Fruit fly (Drosophila melanogaster) whole organism, embryonic: ENCODE results near the gene Kdm5.

Source experiments
- Atf-2 ChIP-seq: fragments of 200-800 bp; sonication (Bioruptor generic); optimal IDR thresholded peaks from 2 replicates; lab custom pipeline; 2016; ENCODE audit warnings: missing biosample characterization, missing genetic modification characterization
- CG10147 ChIP-seq: fragments of 200-800 bp; sonication (Bioruptor generic); optimal IDR thresholded peaks from 2 replicates; lab custom pipeline; 2019; ENCODE audit warnings: missing biosample characterization, mild to moderate bottlenecking, missing genetic modification characterization, moderate library complexity
- CG1024 ChIP-seq: fragments of 200-800 bp; sonication (Bioruptor generic); IDR thresholded peaks from 2 replicates; pipeline ENCODE4 v1.3.6; 2022; ENCODE audit warnings: missing biosample characterization, missing genetic modification characterization
- CG11093 ChIP-seq: fragments of 200-800 bp; sonication (Bioruptor generic); IDR thresholded peaks from 3 replicates; pipeline ENCODE4 v1.3.6; 2022; ENCODE audit warnings: missing biosample characterization, missing genetic modification characterization
- CG11695 ChIP-seq: fragments of 200-800 bp; sonication (Bioruptor generic); IDR thresholded peaks from 3 replicates; pipeline ENCODE4 v1.3.6; 2022; ENCODE audit warnings: missing biosample characterization, missing genetic modification characterization
- CG13775 ChIP-seq: fragments of 200-800 bp; sonication (Bioruptor generic); optimal IDR thresholded peaks from 3 replicates; lab custom pipeline; 2017; ENCODE audit warnings: missing biosample characterization, mild to moderate bottlenecking, missing genetic modification characterization
- CG14965 ChIP-seq: fragments of 200-800 bp; sonication (Bioruptor generic); optimal IDR thresholded peaks from 2 replicates; lab custom pipeline; 2016; ENCODE audit warnings: missing biosample characterization, missing genetic modification characterization, borderline replicate concordance
- CG15073 ChIP-seq: fragments of 200-800 bp; sonication (Bioruptor generic); optimal IDR thresholded peaks from 2 replicates; lab custom pipeline; 2016; ENCODE audit warnings: missing biosample characterization, missing genetic modification characterization
- CG16815 ChIP-seq: fragments of 200-800 bp; sonication (Bioruptor generic); optimal IDR thresholded peaks from 3 replicates; lab custom pipeline; 2017; ENCODE audit warnings: missing biosample characterization, mild to moderate bottlenecking, missing genetic modification characterization
- CG17912 ChIP-seq: fragments of 200-800 bp; sonication (Bioruptor generic); optimal IDR thresholded peaks from 2 replicates; lab custom pipeline; 2018; ENCODE audit warnings: missing biosample characterization, mild to moderate bottlenecking, missing genetic modification characterization
- CG18764 ChIP-seq: fragments of 200-800 bp; sonication (Bioruptor generic); optimal IDR thresholded peaks from 3 replicates; lab custom pipeline; 2016; ENCODE audit warnings: missing biosample characterization, missing genetic modification characterization
- CG2116 ChIP-seq: fragments of 200-800 bp; sonication (Bioruptor generic); optimal IDR thresholded peaks from 3 replicates; lab custom pipeline; 2018; ENCODE audit warnings: missing biosample characterization, mild to moderate bottlenecking, missing genetic modification characterization
- CG3065 ChIP-seq: fragments of 200-800 bp; sonication (Bioruptor generic); optimal IDR thresholded peaks from 2 replicates; lab custom pipeline; 2016; ENCODE audit warnings: missing biosample characterization, missing genetic modification characterization
- CG4282 ChIP-seq: fragments of 200-800 bp; sonication (Bioruptor generic); optimal IDR thresholded peaks from 2 replicates; lab custom pipeline; 2016; ENCODE audit warnings: missing biosample characterization, missing genetic modification characterization
- CG8478 ChIP-seq: fragments of >200 bp; optimal IDR thresholded peaks from 2 replicates; lab custom pipeline; 2018
- Dll ChIP-seq: fragments of 200-800 bp; sonication (Bioruptor generic); IDR thresholded peaks from 4 replicates; pipeline ENCODE4 v1.3.6; 2022; ENCODE audit warnings: missing biosample characterization, missing genetic modification characterization; ENCODE audit not compliant: partially characterized antibody
- Doc2 ChIP-seq: fragments of 200-800 bp; sonication (Bioruptor generic); IDR thresholded peaks from 2 replicates; pipeline ENCODE4 v1.3.6; 2022; ENCODE audit warnings: missing biosample characterization, missing genetic modification characterization
- GATAe ChIP-seq: fragments of 200-800 bp; sonication (Bioruptor generic); conservative IDR thresholded peaks from 2 replicates; pipeline ENCODE4 v1.3.6; 2022; ENCODE audit warnings: missing biosample characterization, missing genetic modification characterization
- Hey ChIP-seq: fragments of 200-800 bp; sonication (Bioruptor generic); optimal IDR thresholded peaks from 3 replicates; lab custom pipeline; 2018; ENCODE audit warnings: missing biosample characterization, mild to moderate bottlenecking, missing genetic modification characterization
- HmgD ChIP-seq: fragments of 200-800 bp; sonication (Bioruptor generic); optimal IDR thresholded peaks from 3 replicates; lab custom pipeline; 2016; ENCODE audit warnings: missing biosample characterization, missing genetic modification characterization
- Hr51 ChIP-seq, 2 experiments: fragments of 200-800 bp; sonication (Bioruptor generic); optimal IDR thresholded peaks; 2 replicates in 1 of 2; 3 replicates in 1 of 2; lab custom pipeline; 2016 to 2018; ENCODE audit warnings: missing biosample characterization in 2 of 2, missing genetic modification characterization in 2 of 2, mild to moderate bottlenecking in 1 of 2, moderate library complexity in 1 of 2
- Hr78 ChIP-seq, 2 experiments: fragments of 200-800 bp in 1 of 2; fragments of >200 bp in 1 of 2; sonication (Bioruptor generic) in 1 of 2; optimal IDR thresholded peaks; 2 replicates each; lab custom pipeline; 2017 to 2019; ENCODE audit warnings: missing biosample characterization in 2 of 2, missing genetic modification characterization in 2 of 2, mild to moderate bottlenecking in 1 of 2, moderate library complexity in 1 of 2
- Mad ChIP-seq: fragments of 200-800 bp; sonication (Bioruptor generic); optimal IDR thresholded peaks from 2 replicates; lab custom pipeline; 2016; ENCODE audit warnings: missing biosample characterization, missing genetic modification characterization
- PHDP ChIP-seq: fragments of 200-800 bp; sonication (Bioruptor generic); optimal IDR thresholded peaks from 3 replicates; lab custom pipeline; 2018; ENCODE audit warnings: missing biosample characterization, mild to moderate bottlenecking, missing genetic modification characterization, moderate library complexity
- Stat92E ChIP-seq, 3 experiments: fragments of >200 bp in 2 of 3; fragments of 200-800 bp in 1 of 3; sonication (Bioruptor generic) in 1 of 3; optimal IDR thresholded peaks; 2 replicates each; lab custom pipeline; 2017 to 2019; ENCODE audit warnings: missing biosample characterization in 3 of 3, missing genetic modification characterization in 3 of 3, mild to moderate bottlenecking in 1 of 3, moderate library complexity in 1 of 3
- TFAM ChIP-seq: fragments of 200-800 bp; sonication (Bioruptor generic); optimal IDR thresholded peaks from 2 replicates; lab custom pipeline; 2017; ENCODE audit warnings: missing biosample characterization, missing genetic modification characterization, inconsistent platforms
- Taf1 ChIP-seq: fragments of 200-800 bp; sonication (Bioruptor generic); IDR thresholded peaks from 2 replicates; pipeline ENCODE4 v1.3.6; 2022; ENCODE audit warnings: missing biosample characterization, missing genetic modification characterization
- abd-A ChIP-seq: fragments of 200-800 bp; sonication (Bioruptor generic); optimal IDR thresholded peaks from 3 replicates; lab custom pipeline; 2019; ENCODE audit warnings: missing biosample characterization, mild to moderate bottlenecking, missing genetic modification characterization, moderate library complexity
- amos ChIP-seq: fragments of 200-800 bp; sonication (Bioruptor generic); IDR thresholded peaks from 2 replicates; pipeline ENCODE4 v1.3.6; 2022; ENCODE audit warnings: missing biosample characterization, missing genetic modification characterization; ENCODE audit not compliant: partially characterized antibody
- bbx ChIP-seq: fragments of 200-800 bp; sonication (Bioruptor generic); IDR thresholded peaks from 2 replicates; pipeline ENCODE4 v1.3.6; 2022; ENCODE audit warnings: missing biosample characterization, missing genetic modification characterization; ENCODE audit not compliant: partially characterized antibody
- btn ChIP-seq: fragments of 200-800 bp; sonication (Bioruptor generic); optimal IDR thresholded peaks from 2 replicates; lab custom pipeline; 2016; ENCODE audit warnings: missing biosample characterization, missing genetic modification characterization
- dimm ChIP-seq: fragments of 200-800 bp; sonication (Bioruptor generic); IDR thresholded peaks from 2 replicates; pipeline ENCODE4 v1.3.6; 2022; ENCODE audit warnings: missing biosample characterization, missing genetic modification characterization
- dmrt99B ChIP-seq: fragments of 200-800 bp; sonication (Bioruptor generic); optimal IDR thresholded peaks from 2 replicates; lab custom pipeline; 2018; ENCODE audit warnings: missing biosample characterization, mild to moderate bottlenecking, missing genetic modification characterization, moderate library complexity
- dpn ChIP-seq, 2 experiments: fragments of 200-800 bp; sonication (Bioruptor generic); optimal IDR thresholded peaks; 3 replicates each; lab custom pipeline; 2016; ENCODE audit warnings: missing biosample characterization in 2 of 2, missing genetic modification characterization in 2 of 2
- dysf ChIP-seq: fragments of 200-800 bp; sonication (Bioruptor generic); IDR thresholded peaks from 3 replicates; pipeline ENCODE4 v1.3.6; 2022; ENCODE audit warnings: missing biosample characterization, missing genetic modification characterization
- ems ChIP-seq: fragments of 200-800 bp; sonication (Bioruptor generic); optimal IDR thresholded peaks from 3 replicates; lab custom pipeline; 2016; ENCODE audit warnings: missing biosample characterization, missing genetic modification characterization
- fd102C ChIP-seq: fragments of 200-800 bp; sonication (Bioruptor generic); optimal IDR thresholded peaks from 2 replicates; lab custom pipeline; 2018; ENCODE audit warnings: missing biosample characterization, mild to moderate bottlenecking, missing genetic modification characterization, moderate library complexity
- jigr1 ChIP-seq: fragments of 200-800 bp; sonication (Bioruptor generic); IDR thresholded peaks from 3 replicates; pipeline ENCODE4 v1.3.6; 2022; ENCODE audit warnings: missing biosample characterization, missing genetic modification characterization
- oc ChIP-seq: fragments of 200-800 bp; sonication (Bioruptor generic); optimal IDR thresholded peaks from 2 replicates; lab custom pipeline; 2018; ENCODE audit warnings: missing biosample characterization, mild to moderate bottlenecking, missing genetic modification characterization, moderate library complexity
- onecut ChIP-seq: fragments of 200-800 bp; sonication (Bioruptor generic); IDR thresholded peaks from 2 replicates; pipeline ENCODE4 v1.3.6; 2022; ENCODE audit warnings: missing biosample characterization, missing genetic modification characterization
- pum ChIP-seq: fragments of 200-800 bp; sonication (Bioruptor generic); optimal IDR thresholded peaks from 2 replicates; lab custom pipeline; 2016; ENCODE audit warnings: missing biosample characterization, missing genetic modification characterization
- repo ChIP-seq: fragments of 200-800 bp; sonication (Bioruptor generic); optimal IDR thresholded peaks from 2 replicates; lab custom pipeline; 2016; ENCODE audit warnings: missing biosample characterization, missing genetic modification characterization
- schlank ChIP-seq: fragments of 200-800 bp; sonication (Bioruptor generic); optimal IDR thresholded peaks from 2 replicates; lab custom pipeline; 2018; ENCODE audit warnings: missing biosample characterization, mild to moderate bottlenecking, missing genetic modification characterization
- tll ChIP-seq, 2 experiments: fragments of 200-800 bp in 1 of 2; fragments of >200 bp in 1 of 2; sonication (Bioruptor generic) in 1 of 2; optimal IDR thresholded peaks; 2 replicates each; lab custom pipeline; 2017 to 2019; ENCODE audit warnings: missing biosample characterization in 2 of 2, missing genetic modification characterization in 2 of 2, mild to moderate bottlenecking in 1 of 2, moderate library complexity in 1 of 2
- toy ChIP-seq: fragments of 200-800 bp; sonication (Bioruptor generic); IDR thresholded peaks from 2 replicates; pipeline ENCODE4 v1.3.6; 2022; ENCODE audit warnings: missing biosample characterization, missing genetic modification characterization
- unc-4 ChIP-seq: fragments of 200-800 bp; sonication (Bioruptor generic); IDR thresholded peaks from 2 replicates; pipeline ENCODE4 v1.3.6; 2022; ENCODE audit warnings: missing biosample characterization, missing genetic modification characterization; ENCODE audit not compliant: partially characterized antibody
- unpg ChIP-seq: fragments of 200-800 bp; sonication (Bioruptor generic); optimal IDR thresholded peaks from 3 replicates; lab custom pipeline; 2018; ENCODE audit warnings: missing biosample characterization, mild to moderate bottlenecking, missing genetic modification characterization, moderate library complexity
- usp ChIP-seq: fragments of >200 bp; optimal IDR thresholded peaks from 2 replicates; lab custom pipeline; 2017; ENCODE audit warnings: missing biosample characterization, missing genetic modification characterization
- zen ChIP-seq: fragments of 200-800 bp; sonication (Bioruptor generic); optimal IDR thresholded peaks from 3 replicates; lab custom pipeline; 2018; ENCODE audit warnings: missing biosample characterization, mild to moderate bottlenecking, missing genetic modification characterization, moderate library complexity
- zfh1 ChIP-seq: fragments of 200-800 bp; sonication (Bioruptor generic); IDR thresholded peaks from 3 replicates; pipeline ENCODE4 v1.3.6; 2022; ENCODE audit warnings: missing biosample characterization, missing genetic modification characterization

Gene Kdm5

DNA sequence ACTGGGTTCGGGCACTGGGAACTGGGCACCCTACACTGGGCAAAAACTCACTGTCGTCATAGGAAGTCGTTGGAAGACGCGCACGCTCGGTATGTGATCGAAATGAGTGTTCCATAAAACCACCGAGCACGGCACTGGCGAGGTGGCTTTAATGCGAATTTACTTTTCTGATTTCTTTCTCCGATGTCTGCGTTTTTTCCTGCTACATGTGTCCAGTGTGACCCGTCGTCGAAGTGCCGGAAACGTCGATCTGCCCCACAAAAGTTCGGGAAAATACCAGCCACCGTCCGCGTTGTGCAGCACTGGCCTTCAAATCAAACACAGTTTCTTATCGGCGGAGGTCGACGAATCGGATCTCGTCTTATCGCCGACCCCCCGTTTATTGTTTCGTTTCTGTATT is at the start of gene Kdm5:
TSS of gene Kdm5 (minus strand) at position 255 of the 400 bp plus-strand sequence.
- TF ChIP-seq btn (GFP tag; lab: Kevin White, UChicago): no peak
- TF ChIP-seq CG11695 (GFP tag; lab: Robert Waterston, UW): no peak
- no peak for TF ChIP-seq schlank (tag; lab: Kevin White, UChicago)
- peak; percentile 26 for TF ChIP-seq CG2116 (GFP tag; lab: Kevin White, UChicago)
- TF ChIP-seq ems: no peak
- TF ChIP-seq fd102C: no peak
- TF ChIP-seq CG17912 (GFP tag; lab: Kevin White, UChicago): no peak
- no peak for TF ChIP-seq CG15073 (GFP tag; lab: Kevin White, UChicago)
- peak in 1 of 2 experiments; percentile 80 for TF ChIP-seq Hr78 (GFP tag; optimal IDR thresholded peaks at IDR 0.05; lab: Kevin White, UChicago)
- peak; percentile 1 for TF ChIP-seq repo (GFP tag; lab: Kevin White, UChicago)
- no peak for TF ChIP-seq Doc2 (GFP tag; lab: Robert Waterston, UW)
- TF ChIP-seq Stat92E (GFP tag; optimal IDR thresholded peaks at IDR 0.05; lab: Kevin White, UChicago): peak in 1 of 3 experiments; percentile 4
- TF ChIP-seq HmgD (GFP tag; lab: Kevin White, UChicago): peak; percentile 62
- TF ChIP-seq CG8478 (lab: Kevin White, UChicago): no peak
- TF ChIP-seq CG4282 (GFP tag; lab: Kevin White, UChicago): no peak
- peak; percentile 16 for TF ChIP-seq zen (tag; lab: Kevin White, UChicago)
- TF ChIP-seq Hey (tag; lab: Kevin White, UChicago): no peak
- no peak for TF ChIP-seq CG18764 (GFP tag; lab: Kevin White, UChicago)
- TF ChIP-seq toy (GFP tag; lab: Robert Waterston, UW): no peak
- peak; percentile 8 for TF ChIP-seq PHDP
- 0 out of 2 replicates have a peak, but pooled peaks have one; percentile 13 for TF ChIP-seq onecut (GFP tag; lab: Robert Waterston, UW)
- TF ChIP-seq Atf-2 (GFP tag; lab: Kevin White, UChicago): no peak
- no peak for TF ChIP-seq dimm (GFP tag; lab: Robert Waterston, UW)
- 0 out of 2 replicates have a peak, but pooled peaks have one; percentile 26 for TF ChIP-seq unc-4 (GFP tag; lab: Robert Waterston, UW)
- no peak; the same call in 1 of the 2 replicates for TF ChIP-seq bbx (GFP tag; lab: Robert Waterston, UW)
- no peak for TF ChIP-seq Taf1
- TF ChIP-seq zfh1: peak; percentile 73
- TF ChIP-seq CG1024 (GFP tag; lab: Robert Waterston, UW): no peak
- TF ChIP-seq dpn (GFP tag; optimal IDR thresholded peaks at IDR 0.05; lab: Kevin White, UChicago): peak in 1 of 2 experiments; percentile 39
- TF ChIP-seq CG10147 (GFP tag; lab: Kevin White, UChicago): no peak
- TF ChIP-seq usp (GFP tag; lab: Kevin White, UChicago): no peak
- TF ChIP-seq CG16815 (GFP tag; lab: Kevin White, UChicago): no peak
- no peak for TF ChIP-seq CG3065 (GFP tag; lab: Kevin White, UChicago)
- peak; percentile 34; the same call in 1 of the 2 replicates for TF ChIP-seq amos (GFP tag; lab: Robert Waterston, UW)
- no peak for TF ChIP-seq TFAM
- TF ChIP-seq unpg: no peak
- peak in 1 of 2 experiments; percentile 2 for TF ChIP-seq Hr51 (GFP tag; optimal IDR thresholded peaks at IDR 0.05; lab: Kevin White, UChicago)
- no peak for TF ChIP-seq CG13775 (GFP tag; lab: Kevin White, UChicago)
- TF ChIP-seq Mad (GFP tag; lab: Kevin White, UChicago): no peak
- no peak for TF ChIP-seq Dll
- no peak for TF ChIP-seq jigr1 (GFP tag; lab: Robert Waterston, UW)
- TF ChIP-seq GATAe (GFP tag; lab: Robert Waterston, UW): peak; percentile 92
- no peak for TF ChIP-seq CG11093 (GFP tag; lab: Robert Waterston, UW)
- no peak for TF ChIP-seq dmrt99B (tag; lab: Kevin White, UChicago)
- TF ChIP-seq abd-A (tag; lab: Kevin White, UChicago): no peak
- no peak for TF ChIP-seq tll (GFP tag; optimal IDR thresholded peaks at IDR 0.05; lab: Kevin White, UChicago)
- no peak; the same call in 2 of the 3 replicates for TF ChIP-seq dysf (GFP tag; lab: Robert Waterston, UW)
- TF ChIP-seq oc (tag; lab: Kevin White, UChicago): no peak
- no peak for TF ChIP-seq CG14965 (GFP tag; lab: Kevin White, UChicago)
- TF ChIP-seq pum: no peak
